Worm (Caenorhabditis elegans): ENCODE results near the gene E02H1.5.
A peak's percentile ranks its signal among the peaks of the same experiment; 100 is the strongest.

E02H1.5 gene

DNA sequence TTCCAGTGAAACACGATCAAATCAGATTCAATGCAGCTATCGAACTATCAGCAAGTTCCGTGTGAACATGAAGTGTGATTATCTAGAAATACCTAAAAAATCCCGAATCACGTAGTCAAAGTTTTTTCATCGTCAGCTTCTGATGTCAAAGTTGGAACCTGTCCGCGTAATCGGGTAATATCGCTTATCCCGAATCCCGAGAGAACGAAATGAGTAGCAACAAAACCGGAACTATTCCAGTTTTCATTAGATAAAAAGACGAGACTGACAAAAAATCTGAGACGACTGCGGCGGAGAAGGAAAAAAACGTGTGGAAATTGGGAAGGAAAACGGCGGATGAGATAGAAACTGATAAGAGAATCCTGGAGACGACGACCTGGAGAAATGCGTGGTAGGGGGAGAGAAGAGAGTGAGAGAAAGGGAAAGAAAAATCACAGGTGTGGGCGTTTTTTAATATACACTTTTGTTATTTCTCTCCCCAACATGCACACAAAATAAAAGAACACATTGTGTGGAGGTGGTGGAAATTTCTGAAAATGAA is 25.0 kb downstream of the E02H1.5 start (continued):
- TF ChIP-seq lsy-2 (tag; optimal IDR thresholded peaks at IDR 0.05): peak in 1 of 2 experiments; percentile 9
- TF ChIP-seq lin-38 (GFP tag; IDR thresholded peaks at IDR 0.05): peak; percentile 7; the same call in 1 of the 2 replicates
- no peak for TF ChIP-seq nhr-42 (GFP tag; IDR thresholded peaks at IDR 0.05)
- TF ChIP-seq hlh-11 (tag; optimal IDR thresholded peaks at IDR 0.05): peak; percentile 75
- TF ChIP-seq mes-2 (tag; optimal IDR thresholded peaks at IDR 0.05; ENCODE audit: poor library complexity, severe bottlenecking): peak; percentile 17
- TF ChIP-seq Y75B8A.6 (GFP tag; IDR thresholded peaks at IDR 0.05): no peak

DNA sequence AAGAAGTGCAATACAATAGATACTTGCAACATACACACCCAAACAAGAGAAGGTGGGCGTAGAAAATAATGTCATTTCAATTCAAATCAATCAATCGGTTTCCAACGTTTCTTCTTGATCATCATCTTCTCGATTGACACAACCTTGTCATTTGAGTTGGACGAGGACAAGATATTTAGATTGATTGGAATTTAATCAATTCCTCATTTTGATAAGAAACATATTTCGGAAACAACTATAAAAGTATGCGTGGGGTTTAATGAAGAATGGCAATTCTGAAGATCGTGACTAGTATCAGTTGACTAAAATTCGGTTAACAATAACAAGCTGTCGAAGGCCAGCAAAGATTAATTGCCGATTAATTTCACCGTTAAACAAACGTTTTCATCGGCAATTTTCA is 25.6 kb downstream of the E02H1.5 start:
- TF ChIP-seq nhr-102 (tag; optimal IDR thresholded peaks at IDR 0.05): peak; percentile 12
- 0 out of 2 replicates have a peak, but pooled peaks have one; percentile 32 for TF ChIP-seq ceh-20 (GFP tag; IDR thresholded peaks at IDR 0.05)
- 0 out of 2 replicates have a peak, but pooled peaks have one; percentile 10 for TF ChIP-seq zfp-3 (GFP tag; conservative IDR thresholded peaks at IDR 0.05)
- no peak for TF ChIP-seq nhr-48 (tag; optimal IDR thresholded peaks at IDR 0.05)
- TF ChIP-seq D1046.2 (GFP tag; IDR thresholded peaks at IDR 0.05): no peak
- TF ChIP-seq lin-1 (GFP tag; IDR thresholded peaks at IDR 0.05): 0 out of 2 replicates have a peak, but pooled peaks have one; percentile 10
- TF ChIP-seq ZK546.5 (tag; optimal IDR thresholded peaks at IDR 0.05): no peak
- no peak for TF ChIP-seq nhr-111 (GFP tag; optimal IDR thresholded peaks at IDR 0.05)
- no peak for TF ChIP-seq egl-27 (tag; optimal IDR thresholded peaks at IDR 0.05)
- peak; percentile 89 for TF ChIP-seq dmd-6 (GFP tag; IDR thresholded peaks at IDR 0.05)
- TF ChIP-seq lin-13 (GFP tag; optimal IDR thresholded peaks at IDR 0.05): peak; percentile 21
- TF ChIP-seq daf-16 (GFP tag; optimal IDR thresholded peaks at IDR 0.05): no peak
- peak; percentile 19 for TF ChIP-seq daf-16 (tag; optimal IDR thresholded peaks at IDR 0.05)
- peak; percentile 65 for TF ChIP-seq T20F7.1 (GFP tag; optimal IDR thresholded peaks at IDR 0.05)
- peak; percentile 76 for TF ChIP-seq php-3 (GFP tag; IDR thresholded peaks at IDR 0.05)
- TF ChIP-seq Y105C5A.15 (GFP tag; IDR thresholded peaks at IDR 0.05): no peak
- no peak for TF ChIP-seq F10B5.3 (tag; optimal IDR thresholded peaks at IDR 0.05)

DNA sequence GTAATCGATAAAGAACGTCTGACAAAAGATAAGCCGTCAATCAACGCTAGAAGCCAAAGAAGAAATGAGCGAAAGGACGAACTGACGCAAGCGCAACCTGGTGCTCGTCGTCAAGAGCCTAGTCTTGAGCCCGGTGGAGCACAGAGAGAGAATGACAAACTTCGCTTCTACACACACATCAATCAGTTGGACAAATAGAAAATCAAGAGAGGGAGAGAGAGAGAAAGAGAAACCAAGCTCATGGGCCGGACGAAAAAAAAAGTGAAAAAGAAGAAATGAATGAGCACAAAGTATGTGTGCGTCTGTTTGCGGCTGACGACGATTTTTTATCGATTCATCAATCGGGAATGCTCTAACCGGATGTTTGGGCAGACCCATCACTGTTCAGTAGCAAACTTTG is 26.1 kb downstream of the E02H1.5 start:
- TF ChIP-seq madf-9 (GFP tag; conservative IDR thresholded peaks at IDR 0.05): no peak
- no peak for TF ChIP-seq F44E2.7 (GFP tag; IDR thresholded peaks at IDR 0.05)
- TF ChIP-seq egl-27 (tag; optimal IDR thresholded peaks at IDR 0.05): no peak
- no peak for TF ChIP-seq fos-1 (tag; optimal IDR thresholded peaks at IDR 0.05)
- no peak for TF ChIP-seq lin-29 (GFP tag; IDR thresholded peaks at IDR 0.05)
- no peak for TF ChIP-seq spr-1 (tag; optimal IDR thresholded peaks at IDR 0.05)
- TF ChIP-seq T26A8.4 (GFP tag; IDR thresholded peaks at IDR 0.05): no peak
- no peak for TF ChIP-seq nhr-77 (tag; optimal IDR thresholded peaks at IDR 0.05)
- peak in 1 of 2 experiments; percentile 71 for TF ChIP-seq unc-62 (GFP tag; optimal IDR thresholded peaks at IDR 0.05 in 1 of 2)
- no peak for TF ChIP-seq unc-62 (tag; optimal IDR thresholded peaks at IDR 0.05)
- TF ChIP-seq unc-39 (tag; optimal IDR thresholded peaks at IDR 0.05): no peak
- no peak for TF ChIP-seq nhr-102 (tag; optimal IDR thresholded peaks at IDR 0.05)
- TF ChIP-seq mdl-1 (tag; optimal IDR thresholded peaks at IDR 0.05): peak in 1 of 2 experiments; percentile 11
- peak; percentile 96 for TF ChIP-seq aha-1 (tag)
- no peak for TF ChIP-seq lir-3 (tag; optimal IDR thresholded peaks at IDR 0.05)
- no peak for TF ChIP-seq madf-5 (GFP tag; IDR thresholded peaks at IDR 0.05)
- no peak for TF ChIP-seq duxl-1 (tag; optimal IDR thresholded peaks at IDR 0.05; ENCODE audit: poor library complexity)
- no peak for TF ChIP-seq mxl-2 (GFP tag; conservative IDR thresholded peaks at IDR 0.05)
- no peak for TF ChIP-seq mdt-29 (GFP tag; IDR thresholded peaks at IDR 0.05)
- no peak for TF ChIP-seq daf-12 (tag; optimal IDR thresholded peaks at IDR 0.05)
- no peak for TF ChIP-seq ZK546.5 (tag; optimal IDR thresholded peaks at IDR 0.05)
- TF ChIP-seq mes-2 (tag; optimal IDR thresholded peaks at IDR 0.05; ENCODE audit: poor library complexity, severe bottlenecking): no peak
- no peak for TF ChIP-seq Y5F2A.4 (GFP tag; optimal IDR thresholded peaks at IDR 0.05)
- no peak for TF ChIP-seq rbr-2 (tag; optimal IDR thresholded peaks at IDR 0.05)
- TF ChIP-seq zip-2 (tag; optimal IDR thresholded peaks at IDR 0.05): no peak
- no peak for TF ChIP-seq fkh-10 (GFP tag; optimal IDR thresholded peaks at IDR 0.05)
- no peak for TF ChIP-seq daf-8 (GFP tag; IDR thresholded peaks at IDR 0.05)
- peak; percentile 67 for TF ChIP-seq nhr-11 (tag; optimal IDR thresholded peaks at IDR 0.05)
- no peak for TF ChIP-seq nhr-237 (tag; optimal IDR thresholded peaks at IDR 0.05)
- TF ChIP-seq saeg-2 (GFP tag; IDR thresholded peaks at IDR 0.05): no peak

Data from whole organism, L4 larva.